Fruit fly (Drosophila melanogaster): Measurements from ENCODE around the gene Hipk.

Hipk gene

DNA sequence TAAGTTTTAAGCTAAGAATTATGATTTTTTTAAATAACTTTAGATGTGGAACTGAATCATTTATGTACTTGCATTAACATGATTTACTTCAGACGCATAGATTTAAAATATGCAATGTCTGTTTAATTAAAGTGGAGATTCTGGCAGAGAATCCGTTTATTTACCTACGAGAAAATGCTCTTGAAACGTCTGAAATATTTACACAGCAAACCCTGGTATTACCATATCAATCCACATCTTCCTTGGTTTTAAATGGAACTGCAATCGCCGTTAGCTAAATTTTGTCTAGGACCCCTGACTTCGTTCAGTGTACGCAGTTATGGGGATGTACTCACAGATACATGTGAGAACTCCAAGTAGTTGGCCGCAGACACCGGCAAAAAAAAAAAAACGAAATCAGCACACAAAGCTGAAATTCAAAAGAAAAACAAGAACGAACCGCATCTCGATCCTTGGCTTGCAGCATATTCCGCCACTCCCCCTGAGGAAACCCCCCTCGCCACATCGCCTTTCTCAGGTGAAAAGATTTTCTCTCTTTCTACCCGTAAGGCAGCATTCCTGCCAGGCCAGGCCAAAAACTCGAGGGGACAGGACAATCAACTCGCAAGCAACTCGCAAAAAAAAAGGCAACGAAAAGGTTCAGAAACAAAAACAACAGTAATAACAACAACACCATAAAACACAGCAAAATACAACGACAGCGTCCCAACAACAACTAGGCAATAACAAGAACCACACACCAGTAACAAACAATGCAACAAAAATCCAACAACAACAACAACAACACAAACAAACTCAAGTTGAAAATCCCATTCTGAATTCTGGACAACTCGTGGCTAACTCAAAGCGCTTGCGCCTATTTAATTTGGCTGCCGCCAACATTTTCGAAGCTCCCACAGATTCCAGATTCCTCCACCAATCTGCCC lies 75.8 kb downstream of the Hipk start:
- no peak for TF ChIP-seq insv (optimal IDR thresholded peaks at IDR 0.05)
- no peak for TF ChIP-seq ttk (optimal IDR thresholded peaks at IDR 0.05)
- no peak for TF ChIP-seq psq (optimal IDR thresholded peaks at IDR 0.05)
- TF ChIP-seq Myc (optimal IDR thresholded peaks at IDR 0.05) = no peak
- no peak for TF ChIP-seq Sin3A (optimal IDR thresholded peaks at IDR 0.05)
- TF ChIP-seq h (optimal IDR thresholded peaks at IDR 0.05) = no peak

DNA sequence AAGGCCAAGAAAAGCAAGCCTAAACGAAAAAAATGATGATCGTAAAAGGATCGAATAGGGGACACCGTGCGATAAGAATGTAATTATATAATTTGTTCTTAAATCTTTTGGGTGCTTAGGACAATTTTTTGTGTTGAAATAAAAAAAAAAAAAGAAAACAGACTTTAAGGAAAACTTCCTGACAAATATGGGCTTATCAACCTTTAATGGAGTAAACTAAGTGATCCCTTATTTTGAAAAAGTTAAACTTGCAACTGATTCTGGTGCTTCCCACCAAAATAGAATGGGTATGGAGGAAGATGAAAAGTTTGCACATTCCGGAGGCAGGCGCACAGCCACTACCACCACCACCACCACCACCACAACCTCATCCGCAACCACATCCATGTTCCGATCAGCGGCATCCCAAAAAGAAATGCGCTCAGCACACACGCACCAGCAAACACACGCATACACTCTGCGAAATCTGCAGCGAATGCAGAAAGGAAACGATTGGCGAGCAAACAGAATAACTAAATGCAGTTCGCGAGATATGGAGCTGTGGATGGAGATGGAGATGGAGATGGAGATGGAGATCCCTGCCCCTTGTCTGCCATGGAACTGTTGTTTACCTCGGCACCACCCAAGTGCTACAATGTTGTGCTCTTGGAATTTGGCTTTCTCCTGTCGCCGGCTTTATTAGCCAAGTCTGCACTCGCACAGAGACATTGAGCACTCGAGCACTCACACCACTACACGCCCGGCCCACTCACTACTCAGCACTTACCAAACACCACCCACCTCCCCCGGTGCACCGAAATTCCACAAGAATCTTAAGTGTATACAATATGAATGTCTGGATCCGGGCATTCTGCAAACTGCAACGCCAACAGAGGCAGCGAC lies 76.8 kb downstream of the Hipk start:
- TF ChIP-seq Myc (optimal IDR thresholded peaks at IDR 0.05) (no peak), insv (optimal IDR thresholded peaks at IDR 0.05) (no peak), Sin3A (optimal IDR thresholded peaks at IDR 0.05) (no peak), h (optimal IDR thresholded peaks at IDR 0.05) (no peak), psq (optimal IDR thresholded peaks at IDR 0.05) (no peak), ttk (optimal IDR thresholded peaks at IDR 0.05) (no peak)

DNA sequence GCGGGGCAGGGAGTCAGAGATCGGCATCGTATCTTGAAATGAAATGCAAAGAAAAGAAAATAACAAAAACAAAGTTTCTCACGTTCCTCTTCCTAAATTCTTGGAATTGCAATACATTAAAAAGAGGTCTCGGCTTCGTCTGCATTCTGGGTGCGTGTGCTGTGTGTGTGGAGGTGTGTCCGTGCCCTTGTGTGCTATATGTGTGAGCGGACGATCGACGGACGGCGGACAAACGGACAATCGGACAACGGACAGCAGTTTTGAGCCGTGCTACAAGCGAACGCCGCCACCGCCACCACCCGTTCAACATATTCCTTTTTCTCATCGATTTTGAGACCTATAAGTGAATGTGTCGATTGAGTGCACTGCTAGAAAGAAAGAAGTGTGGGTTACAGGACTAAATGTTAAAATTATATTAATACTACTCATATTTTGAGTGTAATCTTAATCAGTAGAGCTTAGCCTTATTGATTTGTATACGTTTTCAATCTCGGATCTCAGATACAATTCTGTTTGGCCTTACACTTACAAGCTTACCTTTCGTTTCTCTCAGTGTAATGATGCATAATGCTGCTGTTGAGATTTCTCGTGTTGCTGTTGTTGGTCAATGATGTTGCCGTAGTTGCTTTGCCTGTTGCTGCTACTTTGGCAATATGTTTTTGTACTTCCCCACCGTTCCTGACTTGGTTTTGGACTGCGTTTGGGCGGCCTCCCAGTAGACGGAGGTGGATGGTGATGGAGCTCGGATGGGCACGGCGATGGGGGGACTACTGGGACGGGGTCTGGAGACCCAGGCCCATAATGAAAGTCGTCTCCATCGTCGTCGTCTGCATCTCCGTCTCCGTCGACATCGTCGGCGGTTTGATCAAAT lies 78.5 kb downstream of the Hipk start:
- no peak for TF ChIP-seq Sin3A (optimal IDR thresholded peaks at IDR 0.05)
- no peak for TF ChIP-seq psq (optimal IDR thresholded peaks at IDR 0.05)
- TF ChIP-seq ttk (optimal IDR thresholded peaks at IDR 0.05) = no peak
- TF ChIP-seq Myc (optimal IDR thresholded peaks at IDR 0.05) = no peak
- no peak for TF ChIP-seq h (optimal IDR thresholded peaks at IDR 0.05)
- TF ChIP-seq insv (optimal IDR thresholded peaks at IDR 0.05) = no peak

DNA sequence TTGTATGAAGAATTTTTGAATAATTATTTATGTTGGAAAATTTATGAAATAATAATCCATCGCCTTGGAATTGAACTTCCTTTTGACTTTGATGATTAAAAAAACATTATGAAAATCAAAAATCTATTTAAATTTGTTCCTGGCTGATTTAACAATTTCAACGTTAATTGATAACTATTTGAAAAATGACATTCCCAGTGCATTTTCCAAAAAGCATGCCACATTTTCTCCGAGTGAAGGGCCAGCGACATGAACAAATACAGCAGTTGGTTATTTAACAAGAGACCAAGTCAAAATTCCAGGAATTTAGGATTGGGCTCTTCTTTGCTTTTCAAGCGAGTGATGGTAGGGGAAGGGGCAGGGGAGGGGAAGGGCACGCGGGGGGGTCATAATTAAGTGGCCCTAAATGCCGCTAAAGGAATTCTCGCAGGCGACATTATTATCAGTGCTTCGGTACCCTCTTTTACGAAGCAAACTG lies 79.5 kb downstream of the Hipk start:
- no peak for TF ChIP-seq ttk (optimal IDR thresholded peaks at IDR 0.05)
- no peak for TF ChIP-seq Myc (optimal IDR thresholded peaks at IDR 0.05)
- no peak for TF ChIP-seq h (optimal IDR thresholded peaks at IDR 0.05)
- TF ChIP-seq Sin3A (optimal IDR thresholded peaks at IDR 0.05) = no peak
- TF ChIP-seq psq (optimal IDR thresholded peaks at IDR 0.05) = no peak
- TF ChIP-seq insv (optimal IDR thresholded peaks at IDR 0.05) = no peak

DNA sequence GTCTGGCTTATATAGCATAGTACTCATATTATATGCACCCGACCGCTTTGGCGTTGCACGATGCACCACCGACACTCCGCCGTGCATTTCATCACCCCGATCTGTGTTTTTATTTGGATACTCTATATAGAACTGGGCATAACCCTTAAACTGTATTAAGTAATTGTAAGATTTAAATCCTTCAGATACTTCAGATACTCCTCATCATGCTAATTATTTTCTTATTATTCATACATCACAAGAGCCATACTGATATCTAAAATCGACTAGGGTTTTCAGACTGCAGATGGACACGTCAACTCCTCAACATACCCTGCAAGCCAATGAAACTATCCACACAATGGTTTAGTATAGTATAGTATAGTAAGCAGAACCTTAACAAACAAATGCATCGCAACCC lies 80.7 kb downstream of the Hipk start:
- TF ChIP-seq Myc (optimal IDR thresholded peaks at IDR 0.05) = no peak
- TF ChIP-seq psq (optimal IDR thresholded peaks at IDR 0.05) = no peak
- no peak for TF ChIP-seq Sin3A (optimal IDR thresholded peaks at IDR 0.05)
- no peak for TF ChIP-seq h (optimal IDR thresholded peaks at IDR 0.05)
- no peak for TF ChIP-seq insv (optimal IDR thresholded peaks at IDR 0.05)
- no peak for TF ChIP-seq ttk (optimal IDR thresholded peaks at IDR 0.05)

DNA sequence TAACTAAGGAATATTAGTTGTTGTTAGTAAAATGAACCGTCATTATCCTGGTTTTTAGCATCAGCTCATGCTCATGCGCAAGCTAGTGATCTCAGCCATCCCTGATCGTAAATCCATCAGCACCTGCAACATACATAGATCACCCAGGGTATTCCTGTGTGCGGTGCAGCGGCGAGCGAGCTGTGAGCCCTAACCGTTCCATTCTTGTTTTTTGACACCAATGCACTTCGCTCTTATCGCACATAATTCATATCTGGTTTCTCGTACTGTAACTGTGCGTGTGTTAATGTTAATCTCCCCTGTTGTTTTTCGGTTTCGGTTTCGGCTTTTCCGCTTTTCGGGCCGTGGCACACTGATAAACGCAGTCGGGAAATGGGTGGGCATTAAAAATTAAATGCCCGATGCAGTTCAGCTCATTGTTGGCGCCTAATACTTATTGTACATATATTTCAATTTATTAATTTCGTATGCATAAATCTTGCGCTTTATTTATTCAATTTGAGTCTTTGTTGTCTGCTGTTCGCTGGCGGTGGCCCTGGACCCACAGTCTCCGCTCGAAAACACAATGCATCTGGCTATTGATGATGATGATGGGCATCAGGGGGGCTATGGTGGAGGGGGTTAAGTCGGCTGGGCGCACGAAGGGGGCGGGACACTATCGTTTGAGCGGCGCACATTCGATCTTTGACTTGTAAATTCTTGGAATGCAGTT lies 81.5 kb downstream of the Hipk start:
- TF ChIP-seq h (optimal IDR thresholded peaks at IDR 0.05) (no peak), insv (optimal IDR thresholded peaks at IDR 0.05) (no peak), psq (optimal IDR thresholded peaks at IDR 0.05) (no peak), Sin3A (optimal IDR thresholded peaks at IDR 0.05) (no peak), ttk (optimal IDR thresholded peaks at IDR 0.05) (no peak), Myc (optimal IDR thresholded peaks at IDR 0.05) (no peak)

DNA sequence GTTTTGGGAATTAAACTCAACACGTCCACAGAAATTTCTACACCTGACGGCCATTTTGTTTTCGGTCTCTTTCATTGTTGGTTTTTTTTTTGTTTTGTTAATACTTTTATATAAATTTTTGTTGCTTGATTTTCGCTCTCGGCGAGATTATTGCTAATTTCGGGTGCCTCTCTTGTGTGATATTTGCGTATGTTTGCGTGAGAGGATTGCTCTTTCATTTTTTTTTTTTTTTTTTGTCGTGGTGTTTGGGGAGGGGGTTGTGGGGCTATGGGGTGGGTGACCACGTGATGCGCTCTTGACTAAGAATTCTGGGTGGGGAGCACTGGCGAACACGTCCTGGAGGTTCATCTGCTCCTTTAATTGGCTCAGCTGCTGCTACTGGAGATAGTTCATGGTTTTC lies 83.0 kb downstream of the Hipk start:
- no peak for TF ChIP-seq Sin3A (optimal IDR thresholded peaks at IDR 0.05)
- no peak for TF ChIP-seq insv (optimal IDR thresholded peaks at IDR 0.05)
- TF ChIP-seq psq (optimal IDR thresholded peaks at IDR 0.05) = no peak
- TF ChIP-seq h (optimal IDR thresholded peaks at IDR 0.05) = no peak
- no peak for TF ChIP-seq ttk (optimal IDR thresholded peaks at IDR 0.05)
- TF ChIP-seq Myc (optimal IDR thresholded peaks at IDR 0.05) = no peak

DNA sequence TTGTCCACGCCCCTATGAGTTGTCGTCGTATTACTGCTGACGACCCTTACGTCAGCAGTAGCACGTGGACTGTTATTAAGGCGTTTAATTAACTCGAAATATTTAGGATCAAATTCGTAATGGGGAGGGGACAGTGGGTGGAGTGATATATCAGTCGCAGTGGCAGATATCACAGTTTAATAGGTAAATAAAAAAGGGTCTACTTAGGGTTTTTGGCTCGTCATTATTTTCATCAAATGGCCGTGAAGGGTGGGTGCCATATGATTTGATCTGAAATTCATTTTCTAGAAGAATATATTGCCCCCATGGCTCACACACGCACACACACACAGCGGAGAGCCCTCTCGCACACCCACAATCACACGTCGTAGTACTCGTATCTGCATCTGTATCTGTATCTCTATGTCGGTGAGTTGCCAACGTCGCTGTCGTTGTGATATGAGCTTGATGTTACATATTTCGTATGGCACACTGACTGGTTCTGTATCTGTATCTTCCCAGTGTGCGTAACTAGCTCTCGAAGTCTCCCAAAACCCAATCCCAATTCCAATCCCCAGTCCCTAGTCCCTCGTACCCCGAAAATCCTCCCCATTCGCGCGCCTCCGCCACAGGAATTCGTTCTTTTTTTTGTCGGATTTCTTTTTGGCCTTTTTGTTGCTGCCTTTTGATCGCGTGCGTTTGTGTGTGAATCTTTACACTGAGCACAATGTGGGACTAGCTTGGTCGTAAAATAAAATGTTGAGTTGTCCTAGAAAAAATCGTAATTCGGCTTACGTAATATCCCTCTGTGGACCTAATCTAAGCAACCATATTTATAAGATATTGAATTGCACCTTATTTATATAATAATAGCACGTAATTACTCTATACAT lies 83.9 kb downstream of the Hipk start:
- TF ChIP-seq ttk (optimal IDR thresholded peaks at IDR 0.05) = no peak
- TF ChIP-seq Myc (optimal IDR thresholded peaks at IDR 0.05) = no peak
- no peak for TF ChIP-seq Sin3A (optimal IDR thresholded peaks at IDR 0.05)
- no peak for TF ChIP-seq psq (optimal IDR thresholded peaks at IDR 0.05)
- no peak for TF ChIP-seq h (optimal IDR thresholded peaks at IDR 0.05)
- TF ChIP-seq insv (optimal IDR thresholded peaks at IDR 0.05) = no peak

DNA sequence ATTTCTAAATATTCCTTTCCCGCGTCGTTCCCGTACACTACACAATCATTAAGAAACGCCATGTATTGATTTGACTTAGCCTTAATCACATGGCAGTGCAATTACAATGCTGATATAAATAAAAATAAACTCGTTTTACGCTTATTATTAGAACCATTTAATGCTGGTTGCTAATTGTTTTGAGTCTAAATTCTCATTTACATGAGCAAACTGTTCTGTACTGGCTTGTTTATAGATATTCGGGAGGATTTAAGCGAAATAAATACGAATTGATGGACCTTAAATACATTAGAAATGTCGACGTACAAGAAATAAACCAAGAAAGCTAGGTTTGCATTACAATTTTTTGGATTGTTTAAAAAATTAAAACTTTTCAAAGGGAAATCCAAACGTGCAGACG lies 84.5 kb downstream of the Hipk start:
- TF ChIP-seq h (optimal IDR thresholded peaks at IDR 0.05) (no peak), Sin3A (optimal IDR thresholded peaks at IDR 0.05) (no peak), ttk (optimal IDR thresholded peaks at IDR 0.05) (no peak), psq (optimal IDR thresholded peaks at IDR 0.05) (no peak), Myc (optimal IDR thresholded peaks at IDR 0.05) (no peak), insv (optimal IDR thresholded peaks at IDR 0.05) (no peak)

All from Kc167 (cell line).